Worm (Caenorhabditis elegans) whole organism, young adult: ENCODE results near the gene K12H6.12.

Source experiments
- B0261.1 ChIP-seq: sonication (generic microtip); optimal IDR thresholded peaks from 2 replicates; lab custom pipeline; 2016; ENCODE audit warnings: mild to moderate bottlenecking, missing genetic modification characterization, moderate library complexity, missing compliant biosample characterization
- C17E4.6 ChIP-seq: fragments of 200-800 bp; sonication (Bioruptor generic); IDR thresholded peaks from 2 replicates; pipeline ENCODE4 v1.3.6; 2022; ENCODE audit warnings: missing genetic modification reagents, missing genetic modification characterization, missing compliant biosample characterization
- D2030.7 ChIP-seq: fragments of 200-800 bp; sonication (Bioruptor generic); IDR thresholded peaks from 2 replicates; pipeline ENCODE4 v1.3.6; 2022; ENCODE audit warnings: missing genetic modification reagents, missing genetic modification characterization, missing compliant biosample characterization
- F33H1.4 ChIP-seq: fragments of 200-800 bp; sonication (Bioruptor generic); IDR thresholded peaks from 2 replicates; pipeline ENCODE4 v1.3.6; 2022; ENCODE audit warnings: missing genetic modification reagents, missing genetic modification characterization, missing compliant biosample characterization
- F49E8.2 ChIP-seq: sonication (generic microtip); optimal IDR thresholded peaks from 3 replicates; lab custom pipeline; 2017; ENCODE audit warnings: missing genetic modification characterization, mild to moderate bottlenecking, missing compliant biosample characterization, antibody characterized with exemption, moderate library complexity; ENCODE audit not compliant: insufficient read depth
- F52B5.7 ChIP-seq: sonication (generic microtip); optimal IDR thresholded peaks from 2 replicates; lab custom pipeline; 2016; ENCODE audit warnings: mild to moderate bottlenecking, missing genetic modification characterization, missing compliant biosample characterization
- F55B11.4 ChIP-seq: sonication (generic microtip); optimal IDR thresholded peaks from 2 replicates; lab custom pipeline; 2016; ENCODE audit warnings: missing compliant biosample characterization, missing genetic modification characterization, borderline replicate concordance; ENCODE audit not compliant: insufficient read depth
- F57A8.1 ChIP-seq: fragments of 200-800 bp; sonication (Bioruptor generic); optimal IDR thresholded peaks from 2 replicates; lab custom pipeline; 2018; ENCODE audit warnings: mild to moderate bottlenecking, missing genetic modification characterization, moderate library complexity, missing compliant biosample characterization
- F57C9.4 ChIP-seq: sonication (generic microtip); optimal IDR thresholded peaks from 2 replicates; lab custom pipeline; 2017; ENCODE audit warnings: mild to moderate bottlenecking, missing genetic modification characterization, missing compliant biosample characterization
- K12H6.12 ChIP-seq: fragments of 200-800 bp; sonication (Bioruptor generic); optimal IDR thresholded peaks from 2 replicates; lab custom pipeline; 2018; ENCODE audit warnings: mild to moderate bottlenecking, missing genetic modification characterization, missing compliant biosample characterization
- Y53F4B.3 ChIP-seq: fragments of 200-800 bp; sonication (Bioruptor generic); IDR thresholded peaks from 2 replicates; pipeline ENCODE4 v1.3.6; 2022; ENCODE audit warnings: missing genetic modification reagents, missing genetic modification characterization, missing compliant biosample characterization
- Y53G8AR.9 ChIP-seq: fragments of 200-800 bp; sonication (Bioruptor generic); conservative IDR thresholded peaks from 2 replicates; pipeline ENCODE4 v1.3.6; 2022; ENCODE audit warnings: missing genetic modification reagents, missing genetic modification characterization, missing compliant biosample characterization
- Y56A3A.18 ChIP-seq: fragments of 200-800 bp; sonication (Bioruptor generic); IDR thresholded peaks from 2 replicates; pipeline ENCODE4 v1.3.6; 2022; ENCODE audit warnings: missing genetic modification reagents, missing genetic modification characterization, missing compliant biosample characterization
- Y67H2A.10 ChIP-seq: fragments of 200-800 bp; sonication (Bioruptor generic); conservative IDR thresholded peaks from 2 replicates; pipeline ENCODE4 v1.3.6; 2022; ENCODE audit warnings: missing genetic modification reagents, missing genetic modification characterization, missing compliant biosample characterization
- Y79H2A.3 ChIP-seq: fragments of 200-800 bp; sonication (Bioruptor generic); conservative IDR thresholded peaks from 2 replicates; pipeline ENCODE4 v1.3.6; 2022; ENCODE audit warnings: missing genetic modification reagents, missing genetic modification characterization, missing compliant biosample characterization
- Y95B8A.8 ChIP-seq: fragments of 200-800 bp; sonication (Bioruptor generic); IDR thresholded peaks from 2 replicates; pipeline ENCODE4 v1.3.6; 2022; ENCODE audit warnings: missing genetic modification reagents, missing genetic modification characterization, missing compliant biosample characterization
- ama-1 ChIP-seq, 3 experiments: fragments of 150-350 bp in 1 of 3; sonication (generic microtip) in 2 of 3; optimal IDR thresholded peaks; 2 replicates each; lab custom pipeline; 2014 to 2018; ENCODE audit warnings: missing biosample characterization in 2 of 3, missing genetic modification characterization in 2 of 3, missing genetic modification reagents in 2 of 3
- aptf-2 ChIP-seq: fragments of 200-800 bp; sonication (Bioruptor generic); conservative IDR thresholded peaks from 2 replicates; pipeline ENCODE4 v1.3.6; 2022; ENCODE audit warnings: missing genetic modification reagents, missing genetic modification characterization, missing compliant biosample characterization
- aptf-3 ChIP-seq: fragments of 200-800 bp; sonication (Bioruptor generic); IDR thresholded peaks from 2 replicates; pipeline ENCODE4 v1.3.6; 2022; ENCODE audit warnings: missing genetic modification characterization, missing compliant biosample characterization
- attf-6 ChIP-seq: fragments of 200-800 bp; sonication (Bioruptor generic); IDR thresholded peaks from 2 replicates; pipeline ENCODE4 v1.3.6; 2022; ENCODE audit warnings: missing genetic modification reagents, missing genetic modification characterization, missing compliant biosample characterization
- bed-1 ChIP-seq: fragments of 200-800 bp; sonication (Bioruptor generic); IDR thresholded peaks from 2 replicates; pipeline ENCODE4 v1.3.6; 2022; ENCODE audit warnings: missing genetic modification reagents, missing genetic modification characterization, missing compliant biosample characterization
- ceh-100 ChIP-seq: fragments of 200-800 bp; sonication (Bioruptor generic); IDR thresholded peaks from 2 replicates; pipeline ENCODE4 v1.3.6; 2022; ENCODE audit warnings: missing genetic modification reagents, missing genetic modification characterization, missing compliant biosample characterization
- ceh-40 ChIP-seq: fragments of 200-800 bp; sonication (Bioruptor generic); IDR thresholded peaks from 2 replicates; pipeline ENCODE4 v1.3.6; 2022; ENCODE audit warnings: missing genetic modification characterization, missing compliant biosample characterization
- die-1 ChIP-seq: sonication (generic microtip); optimal IDR thresholded peaks from 2 replicates; lab custom pipeline; 2016; ENCODE audit warnings: missing genotype, mild to moderate bottlenecking, missing genetic modification characterization, missing compliant biosample characterization
- dpff-1 ChIP-seq: sonication (generic microtip); optimal IDR thresholded peaks from 2 replicates; lab custom pipeline; 2017; ENCODE audit warnings: mild to moderate bottlenecking, missing genetic modification characterization, missing compliant biosample characterization
- egl-44 ChIP-seq: fragments of 200-800 bp; sonication (Bioruptor generic); IDR thresholded peaks from 2 replicates; pipeline ENCODE4 v1.3.6; 2022; ENCODE audit warnings: missing genetic modification reagents, missing genetic modification characterization, missing compliant biosample characterization
- ekl-4 ChIP-seq: fragments of 200-800 bp; sonication (Bioruptor generic); IDR thresholded peaks from 2 replicates; pipeline ENCODE4 v1.3.6; 2022; ENCODE audit warnings: missing genetic modification reagents, missing genetic modification characterization, missing compliant biosample characterization
- ets-4 ChIP-seq: fragments of 200-800 bp; sonication (Bioruptor generic); optimal IDR thresholded peaks from 2 replicates; lab custom pipeline; 2018; ENCODE audit warnings: mild to moderate bottlenecking, missing genetic modification characterization, missing compliant biosample characterization
- hmg-1.2 ChIP-seq: fragments of 200-800 bp; sonication (Bioruptor generic); IDR thresholded peaks from 2 replicates; pipeline ENCODE4 v1.3.6; 2022; ENCODE audit warnings: missing genetic modification reagents, missing genetic modification characterization, missing compliant biosample characterization
- let-607 ChIP-seq, 2 experiments: fragments of 200-800 bp in 1 of 2; sonication (Bioruptor generic) in 1 of 2; sonication (generic microtip) in 1 of 2; optimal IDR thresholded peaks; 2 replicates each; lab custom pipeline; 2016 to 2018; ENCODE audit warnings: mild to moderate bottlenecking in 2 of 2, missing compliant biosample characterization in 2 of 2, missing genetic modification characterization in 2 of 2, moderate library complexity in 2 of 2, missing genotype in 1 of 2
- lin-26 ChIP-seq: fragments of 200-800 bp; sonication (Bioruptor generic); IDR thresholded peaks from 2 replicates; pipeline ENCODE4 v1.3.6; 2022; ENCODE audit warnings: missing genetic modification reagents, missing genetic modification characterization, missing compliant biosample characterization
- lin-35 ChIP-seq, 3 experiments: fragments of 150-350 bp in 2 of 3; sonication (generic microtip) in 1 of 3; optimal IDR thresholded peaks; 2 replicates each; lab custom pipeline; 2014 to 2018; ENCODE audit warnings: missing biosample characterization in 3 of 3, missing genetic modification characterization in 3 of 3, missing genetic modification reagents in 3 of 3
- lin-40 ChIP-seq: sonication (generic microtip); optimal IDR thresholded peaks from 2 replicates; lab custom pipeline; 2016; ENCODE audit warnings: missing genetic modification characterization, mild to moderate bottlenecking, missing compliant biosample characterization, missing genotype, missing genetic modification reagents
- lsy-27 ChIP-seq: sonication (generic microtip); optimal IDR thresholded peaks from 2 replicates; lab custom pipeline; 2017; ENCODE audit warnings: missing genetic modification characterization, mild to moderate bottlenecking, missing compliant biosample characterization, antibody characterized with exemption, missing genotype, borderline replicate concordance; ENCODE audit not compliant: insufficient read depth
- madf-6 ChIP-seq: fragments of 200-800 bp; sonication (Bioruptor generic); IDR thresholded peaks from 2 replicates; pipeline ENCODE4 v1.3.6; 2022; ENCODE audit warnings: missing genetic modification reagents, missing genetic modification characterization, missing compliant biosample characterization
- madf-8 ChIP-seq: fragments of 200-800 bp; sonication (Bioruptor generic); conservative IDR thresholded peaks from 2 replicates; pipeline ENCODE4 v1.3.6; 2022; ENCODE audit warnings: missing genetic modification reagents, missing genetic modification characterization, missing compliant biosample characterization
- mcd-1 ChIP-seq: fragments of 200-800 bp; sonication (Bioruptor generic); IDR thresholded peaks from 2 replicates; pipeline ENCODE4 v1.3.6; 2022; ENCODE audit warnings: missing genetic modification reagents, missing genetic modification characterization, missing compliant biosample characterization
- nhr-120 ChIP-seq: fragments of 200-800 bp; sonication (Bioruptor generic); IDR thresholded peaks from 2 replicates; pipeline ENCODE4 v1.3.6; 2022; ENCODE audit warnings: missing genetic modification characterization, missing compliant biosample characterization
- rec-8 ChIP-seq, 2 experiments: sonication (generic microtip); optimal IDR thresholded peaks; 2 replicates each; lab custom pipeline; 2016; ENCODE audit warnings: mild to moderate bottlenecking in 2 of 2, missing genetic modification characterization in 2 of 2, missing genetic modification reagents in 2 of 2, missing genotype in 2 of 2, missing biosample characterization in 1 of 2, missing compliant biosample characterization in 1 of 2, moderate library complexity in 1 of 2
- snpc-3.4 ChIP-seq: sonication (generic microtip); optimal IDR thresholded peaks from 2 replicates; lab custom pipeline; 2017; ENCODE audit warnings: missing genetic modification characterization, mild to moderate bottlenecking, missing compliant biosample characterization, antibody characterized with exemption, moderate library complexity, missing genotype, missing genetic modification reagents
- somi-1 ChIP-seq: fragments of 200-800 bp; sonication (Bioruptor generic); optimal IDR thresholded peaks from 2 replicates; lab custom pipeline; 2018; ENCODE audit warnings: mild to moderate bottlenecking, missing genetic modification characterization, missing compliant biosample characterization
- tbp1 ChIP-seq: fragments of 200-800 bp; sonication (Bioruptor generic); optimal IDR thresholded peaks from 2 replicates; lab custom pipeline; 2018; ENCODE audit warnings: mild to moderate bottlenecking, missing genetic modification characterization, missing compliant biosample characterization
- unc-62 ChIP-seq: fragments of 150-350 bp; optimal IDR thresholded peaks from 2 replicates; lab custom pipeline; 2014; ENCODE audit warnings: missing biosample characterization, missing genetic modification reagents, missing genetic modification characterization
- ztf-18 ChIP-seq: sonication (generic microtip); optimal IDR thresholded peaks from 2 replicates; lab custom pipeline; 2016; ENCODE audit warnings: missing genotype, mild to moderate bottlenecking, missing genetic modification characterization, missing compliant biosample characterization
- ztf-3 ChIP-seq: fragments of 200-800 bp; sonication (Bioruptor generic); optimal IDR thresholded peaks from 2 replicates; lab custom pipeline; 2018; ENCODE audit warnings: mild to moderate bottlenecking, missing genetic modification characterization, missing compliant biosample characterization

K12H6.12 gene

DNA sequence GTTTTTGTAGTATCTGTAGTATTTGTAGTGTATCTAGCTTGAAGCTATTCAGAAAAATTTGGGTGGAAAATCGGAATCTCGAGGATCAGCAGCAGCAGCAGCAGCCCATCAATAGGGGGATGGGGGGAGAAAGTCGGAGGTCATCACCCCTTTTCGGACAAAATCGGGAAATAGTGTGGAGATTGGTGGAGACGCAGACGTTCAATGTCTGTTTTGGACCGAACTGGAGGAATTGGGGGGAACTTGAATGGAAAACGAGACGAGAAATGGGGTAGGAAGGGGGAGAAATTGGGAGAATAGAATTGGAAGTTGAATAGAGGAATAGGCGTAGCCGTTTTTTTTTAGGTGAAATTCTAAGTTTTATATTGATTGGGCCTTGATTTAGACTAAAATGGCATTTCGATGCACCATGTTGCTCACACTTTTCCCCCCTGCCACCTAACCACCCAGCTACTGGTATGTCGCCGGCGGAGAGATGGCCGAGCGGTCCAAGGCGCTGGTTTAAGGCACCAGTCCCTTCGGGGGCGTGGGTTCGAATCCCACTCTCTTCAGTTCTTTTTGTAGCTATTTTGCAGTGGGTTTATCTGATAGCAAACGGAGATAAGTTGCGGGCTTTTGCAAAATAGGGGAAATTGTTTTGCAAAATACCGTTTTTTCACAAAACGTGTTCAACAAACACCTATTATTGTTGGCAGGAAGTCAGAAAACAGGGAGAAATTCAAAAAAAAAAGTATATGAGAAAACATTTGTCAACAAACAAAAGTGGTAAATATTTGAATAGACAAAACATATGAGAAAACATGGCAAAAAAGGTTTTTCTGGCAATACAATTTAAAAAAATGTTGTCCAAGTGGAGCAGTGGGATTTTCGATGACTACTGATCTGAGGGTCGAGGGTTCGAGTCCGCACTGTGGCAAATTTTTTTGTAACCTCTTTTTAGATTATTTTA is 52.2 kb downstream of the K12H6.12 start (continued):
- TF ChIP-seq Y53F4B.3 = no peak
- TF ChIP-seq ztf-3 = no peak
- peak; percentile 68 for TF ChIP-seq hmg-1.2 (GFP tag; lab: Robert Waterston, UW)
- peak; percentile 76 for TF ChIP-seq lin-26 (GFP tag; lab: Robert Waterston, UW)
- TF ChIP-seq snpc-3.4 (tag; lab: Kevin White, UChicago) = no peak
- TF ChIP-seq Y95B8A.8 (GFP tag; lab: Robert Waterston, UW) = no peak
- TF ChIP-seq bed-1 (GFP tag; lab: Robert Waterston, UW) = no peak
- TF ChIP-seq Y53G8AR.9 = no peak
- TF ChIP-seq ztf-18 (tag; lab: Kevin White, UChicago) = peak; percentile 59
- TF ChIP-seq somi-1 = no peak
- TF ChIP-seq aptf-3 = no peak
- TF ChIP-seq ekl-4 (GFP tag; lab: Robert Waterston, UW) = peak; percentile 35; the same call in 1 of the 2 replicates
- no peak for TF ChIP-seq K12H6.12 (tag; lab: Kevin White, UChicago)
- TF ChIP-seq ama-1 (optimal IDR thresholded peaks at IDR 0.05; lab: Kevin White, UChicago) = no peak
- peak in 1 of 2 experiments; percentile 53 for TF ChIP-seq ama-1 (GFP tag; optimal IDR thresholded peaks at IDR 0.05; lab: Kevin White, UChicago)
- peak; percentile 69 for TF ChIP-seq die-1 (tag; lab: Kevin White, UChicago)
- TF ChIP-seq ceh-40 (GFP tag; lab: Robert Waterston, UW) = no peak
- TF ChIP-seq ets-4 (GFP tag; lab: Kevin White, UChicago) = no peak
- no peak for TF ChIP-seq F49E8.2
- TF ChIP-seq rec-8 (tag; optimal IDR thresholded peaks at IDR 0.05; lab: Kevin White, UChicago) = peak; percentile 37 to 55
- peak; percentile 40 for TF ChIP-seq madf-6 (GFP tag; lab: Robert Waterston, UW)
- no peak for TF ChIP-seq lsy-27 (tag; lab: Kevin White, UChicago)
- TF ChIP-seq Y79H2A.3 (GFP tag; lab: Robert Waterston, UW) = peak; percentile 59; the same call in 1 of the 2 replicates
- no peak for TF ChIP-seq lin-40 (tag; lab: Kevin White, UChicago)
- no peak for TF ChIP-seq aptf-2 (GFP tag; lab: Robert Waterston, UW)
- TF ChIP-seq attf-6 (GFP tag; lab: Robert Waterston, UW) = no peak
- TF ChIP-seq F57C9.4 (tag; lab: Kevin White, UChicago) = no peak
- no peak for TF ChIP-seq dpff-1 (tag; lab: Kevin White, UChicago)
- TF ChIP-seq madf-8 (GFP tag; lab: Robert Waterston, UW) = no peak
- TF ChIP-seq F52B5.7 (tag; lab: Kevin White, UChicago) = no peak
- peak; percentile 35; the same call in 1 of the 2 replicates for TF ChIP-seq mcd-1
- TF ChIP-seq B0261.1 (tag; lab: Kevin White, UChicago) = peak; percentile 83
- peak; percentile 91 for TF ChIP-seq tbp1
- no peak for TF ChIP-seq F55B11.4 (tag; lab: Kevin White, UChicago)
- TF ChIP-seq Y56A3A.18 = no peak
- no peak for TF ChIP-seq F57A8.1 (GFP tag; lab: Kevin White, UChicago)
- peak in 1 of 3 experiments; percentile 21 for TF ChIP-seq lin-35 (GFP tag; optimal IDR thresholded peaks at IDR 0.05; lab: Kevin White, UChicago)
- TF ChIP-seq ceh-100 (GFP tag; lab: Robert Waterston, UW) = 0 out of 2 replicates have a peak, but pooled peaks have one; percentile 35
- no peak for TF ChIP-seq unc-62 (GFP tag; lab: Kevin White, UChicago)
- no peak for TF ChIP-seq F33H1.4
- TF ChIP-seq C17E4.6 (GFP tag; lab: Robert Waterston, UW) = 0 out of 2 replicates have a peak, but pooled peaks have one; percentile 12
- 0 out of 2 replicates have a peak, but pooled peaks have one; percentile 30 for TF ChIP-seq egl-44 (GFP tag; lab: Robert Waterston, UW)
- no peak for TF ChIP-seq let-607 (tag; optimal IDR thresholded peaks at IDR 0.05; lab: Kevin White, UChicago)
- TF ChIP-seq Y67H2A.10 (GFP tag; lab: Robert Waterston, UW) = no peak
- no peak for TF ChIP-seq nhr-120 (GFP tag; lab: Robert Waterston, UW)
- peak; percentile 75 for TF ChIP-seq D2030.7 (GFP tag; lab: Robert Waterston, UW)
